Worm (Caenorhabditis elegans): ENCODE data around the gene nspe-7.
A peak's percentile ranks its signal among the peaks of the same experiment; 100 is the strongest.

The nspe-7 gene

ce11 chrII:12672512-12672911, 45.5 kb downstream of the nspe-7 start:
- TF ChIP-seq nhr-27 (tag; optimal IDR thresholded peaks at IDR 0.05) (no peak), ceh-58 (GFP tag; IDR thresholded peaks at IDR 0.05) (no peak), madf-8 (GFP tag; conservative IDR thresholded peaks at IDR 0.05) (no peak), attf-3 (GFP tag; conservative IDR thresholded peaks at IDR 0.05) (0 out of 2 replicates have a peak, but pooled peaks have one; percentile 11), hsf-1 (GFP tag; IDR thresholded peaks at IDR 0.05) (no peak), rec-8 (tag; optimal IDR thresholded peaks at IDR 0.05) (no peak), madf-10 (tag; optimal IDR thresholded peaks at IDR 0.05) (no peak), ceh-91 (GFP tag; IDR thresholded peaks at IDR 0.05) (no peak), ztf-26 (tag; optimal IDR thresholded peaks at IDR 0.05) (no peak), ztf-25 (GFP tag; IDR thresholded peaks at IDR 0.05) (no peak), Y67H2A.10 (GFP tag; conservative IDR thresholded peaks at IDR 0.05) (no peak), ekl-4 (GFP tag; IDR thresholded peaks at IDR 0.05) (no peak), egl-44 (GFP tag; IDR thresholded peaks at IDR 0.05) (no peak), Y95B8A.8 (GFP tag; IDR thresholded peaks at IDR 0.05) (0 out of 2 replicates have a peak, but pooled peaks have one; percentile 2), ceh-100 (GFP tag; IDR thresholded peaks at IDR 0.05) (no peak), nfya-2 (GFP tag; IDR thresholded peaks at IDR 0.05) (no peak), F33H1.4 (GFP tag; IDR thresholded peaks at IDR 0.05) (no peak), zfh-2 (GFP tag; conservative IDR thresholded peaks at IDR 0.05) (no peak), die-1 (tag; optimal IDR thresholded peaks at IDR 0.05) (no peak), Y53G8AR.9 (GFP tag; conservative IDR thresholded peaks at IDR 0.05) (no peak), hlh-12 (tag; optimal IDR thresholded peaks at IDR 0.05) (no peak), Y79H2A.3 (GFP tag; conservative IDR thresholded peaks at IDR 0.05) (0 out of 2 replicates have a peak, but pooled peaks have one; percentile 33), lin-26 (GFP tag; IDR thresholded peaks at IDR 0.05) (peak; percentile 25; the same call in 1 of the 2 replicates), F57C9.4 (tag; optimal IDR thresholded peaks at IDR 0.05) (no peak), rpc-1 (optimal IDR thresholded peaks at IDR 0.05) (no peak), rpc-1 (tag; optimal IDR thresholded peaks at IDR 0.05) (no peak), hmg-20 (GFP tag; IDR thresholded peaks at IDR 0.05) (no peak), pha-4 (tag; optimal IDR thresholded peaks at IDR 0.05) (no peak), F10E7.11 (tag; optimal IDR thresholded peaks at IDR 0.05) (no peak), lsl-1 (GFP tag; optimal IDR thresholded peaks at IDR 0.05) (no peak), ztf-3 (GFP tag; optimal IDR thresholded peaks at IDR 0.05) (no peak), T26A5.8 (tag; optimal IDR thresholded peaks at IDR 0.05) (no peak), tbp1 (GFP tag; optimal IDR thresholded peaks at IDR 0.05) (peak; percentile 15), egrh-3 (GFP tag; IDR thresholded peaks at IDR 0.05) (no peak), unc-62 (GFP tag; optimal IDR thresholded peaks at IDR 0.05) (no peak), let-607 (tag; optimal IDR thresholded peaks at IDR 0.05) (no peak), athp-1 (tag; optimal IDR thresholded peaks at IDR 0.05) (peak; percentile 29), ceh-40 (GFP tag; IDR thresholded peaks at IDR 0.05) (no peak), F22D6.2 (tag; optimal IDR thresholded peaks at IDR 0.05) (no peak)

- TF ChIP-seq sea-2 (GFP tag; IDR thresholded peaks at IDR 0.05) (no peak), zfh-2 (GFP tag; conservative IDR thresholded peaks at IDR 0.05) (peak; percentile 38; the same call in 1 of the 2 replicates), snpc-1.3 (tag; optimal IDR thresholded peaks at IDR 0.05; ENCODE audit: insufficient read depth) (no peak), lag-1 (GFP tag; IDR thresholded peaks at IDR 0.05) (no peak), ceh-79 (tag; optimal IDR thresholded peaks at IDR 0.05) (no peak), cebp-2 (GFP tag; IDR thresholded peaks at IDR 0.05) (0 out of 2 replicates have a peak, but pooled peaks have one; percentile 44), nhr-27 (tag; optimal IDR thresholded peaks at IDR 0.05) (no peak), Y56A3A.18 (GFP tag; IDR thresholded peaks at IDR 0.05) (no peak), him-1 (tag; optimal IDR thresholded peaks at IDR 0.05) (no peak), ztf-25 (GFP tag; IDR thresholded peaks at IDR 0.05) (no peak), F57C9.4 (tag; optimal IDR thresholded peaks at IDR 0.05) (no peak)
These were observed 46.3 kb downstream of the nspe-7 start for ce11 chrII:12673311-12673710.
